Fruit fly (Drosophila melanogaster): ENCODE results near the gene CG33270.

CG33270 gene

dm6 chr3L:11624281-11624680 lies 45.9 kb upstream of the CG33270 start, which contains the start of gene Akr1B:
TSS of gene Akr1B (minus strand) at chr3L:11624381.
- no peak for TF ChIP-seq ara (GFP tag; IDR thresholded peaks at IDR 0.05)
- no peak for TF ChIP-seq sob (GFP tag; IDR thresholded peaks at IDR 0.05)
- TF ChIP-seq sr (GFP tag; IDR thresholded peaks at IDR 0.05): no peak
- TF ChIP-seq CG13894 (tag; optimal IDR thresholded peaks at IDR 0.05): no peak
- TF ChIP-seq nmo (GFP tag; optimal IDR thresholded peaks at IDR 0.05): no peak
- no peak for TF ChIP-seq Dip2 (GFP tag; IDR thresholded peaks at IDR 0.05)
- no peak for TF ChIP-seq HLHmδ (GFP tag; optimal IDR thresholded peaks at IDR 0.05)
- no peak for TF ChIP-seq tup (GFP tag; optimal IDR thresholded peaks at IDR 0.05)
- TF ChIP-seq PHDP (tag; optimal IDR thresholded peaks at IDR 0.05): no peak

dm6 chr3L:11623245-11623883 lies 44.9 kb upstream of the CG33270 start:
- TF ChIP-seq dan (GFP tag; IDR thresholded peaks at IDR 0.05): no peak
- TF ChIP-seq Hr3 (GFP tag; optimal IDR thresholded peaks at IDR 0.05): no peak
- TF ChIP-seq chinmo (GFP tag; IDR thresholded peaks at IDR 0.05; ENCODE audit: partially characterized antibody): peak; percentile 43; the same call in 1 of the 4 replicates
- peak; percentile 17 for TF ChIP-seq BEAF-32 (GFP tag; optimal IDR thresholded peaks at IDR 0.05)
- no peak for TF ChIP-seq Asciz (GFP tag; optimal IDR thresholded peaks at IDR 0.05)
- TF ChIP-seq CG34422 (GFP tag; IDR thresholded peaks at IDR 0.05): no peak
- TF ChIP-seq CG14441 (GFP tag; IDR thresholded peaks at IDR 0.05): 0 out of 2 replicates have a peak, but pooled peaks have one; percentile 5
- no peak for TF ChIP-seq CG12942 (GFP tag; optimal IDR thresholded peaks at IDR 0.05)
- no peak for TF ChIP-seq CG9609 (GFP tag; optimal IDR thresholded peaks at IDR 0.05)
- no peak for TF ChIP-seq cas (GFP tag; IDR thresholded peaks at IDR 0.05)
- TF ChIP-seq crp (GFP tag; optimal IDR thresholded peaks at IDR 0.05): peak in 1 of 2 experiments; percentile 87
- no peak for TF ChIP-seq odd (GFP tag; optimal IDR thresholded peaks at IDR 0.05)
- no peak for TF ChIP-seq Atf-2 (GFP tag; optimal IDR thresholded peaks at IDR 0.05)
- TF ChIP-seq bcd (GFP tag; optimal IDR thresholded peaks at IDR 0.05): no peak
- TF ChIP-seq B-H2 (GFP tag; optimal IDR thresholded peaks at IDR 0.05): peak; percentile 15
- TF ChIP-seq NfI (GFP tag; optimal IDR thresholded peaks at IDR 0.05): no peak
- TF ChIP-seq Camta (GFP tag; optimal IDR thresholded peaks at IDR 0.05): no peak
- TF ChIP-seq CkIIα-i1 (GFP tag; IDR thresholded peaks at IDR 0.05): no peak
- TF ChIP-seq tgo (GFP tag; IDR thresholded peaks at IDR 0.05): no peak
- peak; percentile 31; the same call in 1 of the 2 replicates for TF ChIP-seq Bgb (GFP tag; IDR thresholded peaks at IDR 0.05; ENCODE audit: partially characterized antibody)
- no peak for TF ChIP-seq Fer3 (tag; optimal IDR thresholded peaks at IDR 0.05)
- no peak for TF ChIP-seq Deaf1 (tag; optimal IDR thresholded peaks at IDR 0.05)
- no peak for TF ChIP-seq CG4360 (GFP tag; IDR thresholded peaks at IDR 0.05)
- TF ChIP-seq E2f2 (GFP tag; IDR thresholded peaks at IDR 0.05): peak; percentile 33
- no peak for TF ChIP-seq chif (GFP tag; optimal IDR thresholded peaks at IDR 0.05)
- TF ChIP-seq sens-2 (GFP tag; IDR thresholded peaks at IDR 0.05): no peak
- no peak for TF ChIP-seq CG11085 (GFP tag; IDR thresholded peaks at IDR 0.05)
- peak; percentile 25 for TF ChIP-seq pzg (GFP tag; optimal IDR thresholded peaks at IDR 0.05)
- no peak for TF ChIP-seq tx (GFP tag; optimal IDR thresholded peaks at IDR 0.05)
- TF ChIP-seq CG1792 (GFP tag; optimal IDR thresholded peaks at IDR 0.05): no peak
- TF ChIP-seq CG12659 (GFP tag; optimal IDR thresholded peaks at IDR 0.05): no peak
- no peak for TF ChIP-seq D (optimal IDR thresholded peaks at IDR 0.05)
- no peak for TF ChIP-seq D (GFP tag; optimal IDR thresholded peaks at IDR 0.05)
- TF ChIP-seq Optix (GFP tag; IDR thresholded peaks at IDR 0.05): no peak
- TF ChIP-seq CG10543 (GFP tag; optimal IDR thresholded peaks at IDR 0.05): no peak
- TF ChIP-seq tio (GFP tag; optimal IDR thresholded peaks at IDR 0.05): no peak
- TF ChIP-seq Med (GFP tag): peak; percentile 27
- TF ChIP-seq Myb (GFP tag; optimal IDR thresholded peaks at IDR 0.05): peak; percentile 61
- TF ChIP-seq CG2199 (GFP tag; IDR thresholded peaks at IDR 0.05): peak; percentile 91
- TF ChIP-seq CG13296 (GFP tag; optimal IDR thresholded peaks at IDR 0.05): peak; percentile 5

Data from whole organism, embryonic.